Fruit fly (Drosophila melanogaster) whole organism, adult: ENCODE measurements around the gene CG31467.

Experiments
- CG33017 ChIP-seq: fragments of 200-800 bp; sonication (Bioruptor generic); optimal IDR thresholded peaks from 2 replicates; lab custom pipeline; 2018; ENCODE audit warnings: missing biosample characterization, mild to moderate bottlenecking, missing genetic modification characterization, moderate library complexity
- CG7045 ChIP-seq: fragments of 200-800 bp; sonication (Bioruptor generic); optimal IDR thresholded peaks from 2 replicates; lab custom pipeline; 2017; ENCODE audit warnings: missing biosample characterization, mild to moderate bottlenecking, missing genetic modification characterization
- CG7101 ChIP-seq: fragments of 200-800 bp; sonication (Bioruptor generic); optimal IDR thresholded peaks from 2 replicates; lab custom pipeline; 2018; ENCODE audit warnings: missing biosample characterization, mild to moderate bottlenecking, missing genetic modification characterization, moderate library complexity
- Crg-1 ChIP-seq: fragments of 200-800 bp; sonication (Bioruptor generic); optimal IDR thresholded peaks from 2 replicates; lab custom pipeline; 2016; ENCODE audit warnings: missing biosample characterization, missing genetic modification characterization
- Mnt ChIP-seq: fragments of 200-800 bp; sonication (Bioruptor generic); optimal IDR thresholded peaks from 2 replicates; lab custom pipeline; 2016; ENCODE audit warnings: missing biosample characterization, mild to moderate bottlenecking, missing genetic modification characterization
- bab1 ChIP-seq: fragments of 200-800 bp; sonication (Bioruptor generic); optimal IDR thresholded peaks from 3 replicates; lab custom pipeline; 2019; ENCODE audit warnings: missing biosample characterization, mild to moderate bottlenecking, missing genetic modification characterization, moderate library complexity
- cnc ChIP-seq, 2 experiments: fragments of >200 bp; optimal IDR thresholded peaks; 2 replicates each; lab custom pipeline; 2017

DNA sequence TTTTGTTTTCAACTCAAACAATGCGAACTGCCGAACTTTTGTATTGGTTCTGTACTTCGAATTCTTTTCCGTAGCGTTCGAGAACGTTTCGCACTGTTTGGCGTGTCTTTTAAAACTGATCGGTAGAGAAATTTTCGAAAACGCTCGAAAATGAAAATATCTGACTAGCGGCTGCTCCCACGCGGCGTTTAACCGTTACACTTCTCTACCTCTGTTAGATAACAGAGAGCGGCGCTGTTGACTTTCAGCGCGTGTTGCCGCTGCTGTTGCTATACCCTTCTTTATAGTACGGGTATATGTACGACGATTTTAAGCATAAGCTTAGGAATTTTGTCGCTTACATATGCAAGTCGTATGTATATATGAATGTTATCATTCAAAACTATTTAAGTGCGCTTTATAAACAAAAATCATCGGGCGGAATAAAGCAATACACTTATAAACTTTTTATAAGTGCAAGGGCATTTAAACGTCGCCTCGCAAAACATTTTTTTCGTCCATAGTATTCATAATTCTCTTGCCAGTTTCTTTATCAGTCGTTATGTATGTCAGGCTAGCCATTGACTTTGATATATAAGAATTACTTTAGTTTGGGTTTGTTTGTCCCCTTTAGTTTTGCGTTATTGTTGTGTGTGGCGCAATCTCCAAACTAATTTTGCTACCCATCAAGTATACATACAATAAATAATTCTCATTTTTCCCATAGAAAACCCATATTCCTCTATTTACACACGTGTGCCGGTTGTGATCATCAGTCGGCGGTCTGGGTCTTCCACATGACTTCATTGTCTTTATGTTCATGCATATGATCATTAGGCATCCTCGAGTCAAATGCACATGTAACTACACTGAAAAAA is 25.6 kb downstream of the CG31467 start, which contains the start of gene Phyhd1:
- no peak for TF ChIP-seq cnc (optimal IDR thresholded peaks at IDR 0.05; lab: Kevin White, UChicago)
- TF ChIP-seq Crg-1 (GFP tag; lab: Kevin White, UChicago) = peak; percentile 2
- TF ChIP-seq CG33017 (tag; lab: Kevin White, UChicago) = peak; percentile 89
- TF ChIP-seq CG7101 (tag; lab: Kevin White, UChicago) = peak; percentile 89
- peak; percentile 69 for TF ChIP-seq CG7045 (GFP tag; lab: Kevin White, UChicago)
- peak; percentile 90 for TF ChIP-seq bab1
- TF ChIP-seq Mnt = peak; percentile 79
